Worm (Caenorhabditis elegans) whole organism, young adult: ENCODE measurements around the gene ttbk-8.1.

Experiments used
- B0336.3 ChIP-seq: fragments of 200-800 bp; sonication (Bioruptor generic); IDR thresholded peaks from 2 replicates; pipeline ENCODE4 v1.3.6; 2022; ENCODE audit warnings: missing genetic modification characterization, missing compliant biosample characterization
- ekl-4 ChIP-seq: fragments of 200-800 bp; sonication (Bioruptor generic); IDR thresholded peaks from 2 replicates; pipeline ENCODE4 v1.3.6; 2022; ENCODE audit warnings: missing genetic modification reagents, missing genetic modification characterization, missing compliant biosample characterization
- let-526 ChIP-seq: fragments of 200-800 bp; sonication (Bioruptor generic); IDR thresholded peaks from 2 replicates; pipeline ENCODE4 v1.3.6; 2022; ENCODE audit warnings: missing genetic modification reagents, missing genetic modification characterization, missing compliant biosample characterization
- lsy-27 ChIP-seq: sonication (generic microtip); optimal IDR thresholded peaks from 2 replicates; lab custom pipeline; 2017; ENCODE audit warnings: missing genetic modification characterization, mild to moderate bottlenecking, missing compliant biosample characterization, antibody characterized with exemption, missing genotype, borderline replicate concordance; ENCODE audit not compliant: insufficient read depth
- unc-62 ChIP-seq: fragments of 150-350 bp; optimal IDR thresholded peaks from 2 replicates; lab custom pipeline; 2014; ENCODE audit warnings: missing biosample characterization, missing genetic modification reagents, missing genetic modification characterization
- ztf-26 ChIP-seq: sonication (generic microtip); optimal IDR thresholded peaks from 2 replicates; lab custom pipeline; 2017; ENCODE audit warnings: missing genetic modification characterization, missing compliant biosample characterization

- no peak for TF ChIP-seq ztf-26 (tag; lab: Kevin White, UChicago)
- no peak for TF ChIP-seq lsy-27 (tag; lab: Kevin White, UChicago)
- no peak for TF ChIP-seq unc-62 (GFP tag; lab: Kevin White, UChicago)
- TF ChIP-seq B0336.3, result no peak
- no peak for TF ChIP-seq let-526
- no peak for TF ChIP-seq ekl-4 (GFP tag; lab: Robert Waterston, UW)
Measured at ce11 chrIV:13465797-13466196, 6.3 kb upstream of the ttbk-8.1 start, which contains the start of gene fezf-1.
